Worm (Caenorhabditis elegans) whole organism, L3 larva: Measurements from ENCODE around the gene ptrn-1.

Experiments
- R02D3.7 ChIP-seq: fragments of 150-350 bp; optimal IDR thresholded peaks from 2 replicates; lab custom pipeline; 2014; ENCODE audit warnings: missing biosample characterization, missing genetic modification characterization
- ZK546.5 ChIP-seq: sonication (generic microtip); optimal IDR thresholded peaks from 2 replicates; lab custom pipeline; 2017; ENCODE audit warnings: missing biosample characterization, missing genetic modification characterization
- aly-2 ChIP-seq: fragments of 150-350 bp; optimal IDR thresholded peaks from 2 replicates; lab custom pipeline; 2014; ENCODE audit warnings: missing biosample characterization, missing genetic modification characterization
- ceh-16 ChIP-seq: sonication (generic microtip); optimal IDR thresholded peaks from 2 replicates; lab custom pipeline; 2017; ENCODE audit warnings: missing biosample characterization, missing genetic modification characterization
- ceh-82 ChIP-seq: fragments of 150-350 bp; optimal IDR thresholded peaks from 2 replicates; lab custom pipeline; 2014; ENCODE audit warnings: missing biosample characterization, missing genetic modification characterization
- ceh-9 ChIP-seq: sonication (generic microtip); optimal IDR thresholded peaks from 2 replicates; lab custom pipeline; 2018; ENCODE audit warnings: missing biosample characterization, missing genetic modification characterization
- daf-12 ChIP-seq: fragments of 150-350 bp; optimal IDR thresholded peaks from 2 replicates; lab custom pipeline; 2014; ENCODE audit warnings: missing biosample characterization, missing genetic modification reagents, missing genetic modification characterization
- egl-27 ChIP-seq: sonication (generic microtip); optimal IDR thresholded peaks from 4 replicates; lab custom pipeline; 2017; ENCODE audit warnings: missing biosample characterization, missing genetic modification reagents, missing genetic modification characterization
- egl-5 ChIP-seq: fragments of 150-350 bp; optimal IDR thresholded peaks from 2 replicates; lab custom pipeline; 2017; ENCODE audit warnings: missing biosample characterization, missing genetic modification reagents, missing genetic modification characterization, inconsistent platforms
- elt-1 ChIP-seq: fragments of 150-350 bp; optimal IDR thresholded peaks from 2 replicates; lab custom pipeline; 2014; ENCODE audit warnings: missing biosample characterization, missing genetic modification characterization
- elt-2 ChIP-seq: sonication (generic microtip); optimal IDR thresholded peaks from 2 replicates; lab custom pipeline; 2016; ENCODE audit warnings: missing genetic modification reagents, mild to moderate bottlenecking, missing genetic modification characterization, missing compliant biosample characterization
- elt-3 ChIP-seq, 3 experiments: fragments of 150-350 bp in 1 of 3; sonication (generic microtip) in 2 of 3; optimal IDR thresholded peaks; 2 replicates in 2 of 3; 4 replicates in 1 of 3; lab custom pipeline; 2014 to 2017; ENCODE audit warnings: missing biosample characterization in 3 of 3, missing genetic modification characterization in 3 of 3
- fkh-10 ChIP-seq: sonication (generic microtip); optimal IDR thresholded peaks from 2 replicates; lab custom pipeline; 2017; ENCODE audit warnings: missing biosample characterization, missing genetic modification reagents, missing genetic modification characterization
- fkh-2 ChIP-seq: fragments of 150-350 bp; optimal IDR thresholded peaks from 2 replicates; lab custom pipeline; 2014; ENCODE audit warnings: missing biosample characterization, missing genetic modification reagents, missing genetic modification characterization
- jun-1 ChIP-seq: fragments of 150-350 bp; optimal IDR thresholded peaks from 2 replicates; lab custom pipeline; 2014; ENCODE audit warnings: missing biosample characterization, missing genetic modification reagents, missing genetic modification characterization
- lin-15B ChIP-seq: fragments of 150-350 bp; optimal IDR thresholded peaks from 2 replicates; lab custom pipeline; 2014; ENCODE audit warnings: missing biosample characterization, missing genetic modification characterization
- lin-39 ChIP-seq: fragments of 150-350 bp; optimal IDR thresholded peaks from 2 replicates; lab custom pipeline; 2018; ENCODE audit warnings: missing biosample characterization, missing genetic modification reagents, missing genetic modification characterization
- mdl-1 ChIP-seq: fragments of 150-350 bp; optimal IDR thresholded peaks from 2 replicates; lab custom pipeline; 2014; ENCODE audit warnings: missing biosample characterization, missing genetic modification characterization
- mml-1 ChIP-seq: fragments of 150-350 bp; sonication (generic microtip); optimal IDR thresholded peaks from 3 replicates; lab custom pipeline; 2014; ENCODE audit warnings: missing biosample characterization, missing genetic modification characterization
- nfya-1 ChIP-seq: sonication (generic microtip); optimal IDR thresholded peaks from 2 replicates; lab custom pipeline; 2017; ENCODE audit warnings: missing genetic modification characterization, mild to moderate bottlenecking, missing compliant biosample characterization, antibody characterized with exemption, moderate library complexity; ENCODE audit not compliant: insufficient read depth
- nhr-11 ChIP-seq: fragments of 150-350 bp; optimal IDR thresholded peaks from 2 replicates; lab custom pipeline; 2014; ENCODE audit warnings: missing biosample characterization, missing genetic modification characterization
- nhr-23 ChIP-seq: fragments of 150-350 bp; optimal IDR thresholded peaks from 2 replicates; lab custom pipeline; 2014; ENCODE audit warnings: missing biosample characterization, missing genetic modification reagents, missing genetic modification characterization
- nhr-25 ChIP-seq: sonication (generic microtip); optimal IDR thresholded peaks from 2 replicates; lab custom pipeline; 2017; ENCODE audit warnings: missing biosample characterization, missing genetic modification characterization
- nhr-28 ChIP-seq: fragments of 150-350 bp; optimal IDR thresholded peaks from 2 replicates; lab custom pipeline; 2014; ENCODE audit warnings: missing biosample characterization, missing genetic modification characterization
- nhr-67 ChIP-seq: fragments of 150-350 bp; optimal IDR thresholded peaks from 2 replicates; lab custom pipeline; 2014; ENCODE audit warnings: missing biosample characterization, missing genetic modification characterization
- nhr-76 ChIP-seq: fragments of 150-350 bp; sonication (generic microtip); optimal IDR thresholded peaks from 5 replicates; lab custom pipeline; 2014; ENCODE audit warnings: missing biosample characterization, missing genetic modification characterization
- nhr-77 ChIP-seq: fragments of 150-350 bp; optimal IDR thresholded peaks from 2 replicates; lab custom pipeline; 2014; ENCODE audit warnings: missing biosample characterization, missing genetic modification characterization
- pqm-1 ChIP-seq: fragments of 150-350 bp; optimal IDR thresholded peaks from 2 replicates; lab custom pipeline; 2017; ENCODE audit warnings: missing biosample characterization, missing genetic modification characterization, inconsistent platforms
- sea-2 ChIP-seq: fragments of 150-350 bp; sonication (generic microtip); optimal IDR thresholded peaks from 4 replicates; lab custom pipeline; 2014; ENCODE audit warnings: missing biosample characterization, missing genetic modification reagents, missing genetic modification characterization
- tbx-2 ChIP-seq: sonication (generic microtip); optimal IDR thresholded peaks from 2 replicates; lab custom pipeline; 2016; ENCODE audit warnings: mild to moderate bottlenecking, missing genetic modification characterization, missing compliant biosample characterization
- unc-62 ChIP-seq: fragments of 150-350 bp; sonication (generic microtip); optimal IDR thresholded peaks from 4 replicates; lab custom pipeline; 2014; ENCODE audit warnings: missing biosample characterization, missing genetic modification reagents, missing genetic modification characterization
- zag-1 ChIP-seq: fragments of 150-350 bp; optimal IDR thresholded peaks from 2 replicates; lab custom pipeline; 2014; ENCODE audit warnings: missing biosample characterization, missing genetic modification characterization
- ztf-11 ChIP-seq: fragments of 150-350 bp; optimal IDR thresholded peaks from 2 replicates; lab custom pipeline; 2014; ENCODE audit warnings: missing biosample characterization, missing genetic modification characterization
- ztf-4 ChIP-seq: fragments of 150-350 bp; optimal IDR thresholded peaks from 2 replicates; lab custom pipeline; 2014; ENCODE audit warnings: missing biosample characterization, missing genetic modification characterization

Gene ptrn-1

ce11 chrX:17054121-17054520 is 24.1 kb upstream of the ptrn-1 start:
- peak; percentile 4 for TF ChIP-seq nhr-23
- no peak for TF ChIP-seq ceh-82 (tag; lab: Kevin White, UChicago)
- TF ChIP-seq lin-15B (tag; lab: Kevin White, UChicago) = peak; percentile 29

ce11 chrX:17045529-17045928 is 15.5 kb upstream of the ptrn-1 start, which contains the start of gene C30G4.2:
Gene C30G4.2, minus strand, starts transcription at chrX:17045629.
- TF ChIP-seq mdl-1 (no peak), nhr-28 (no peak), ZK546.5 (tag; lab: Kevin White, UChicago) (no peak), elt-1 (tag; lab: Kevin White, UChicago) (no peak), lin-39 (tag; lab: Kevin White, UChicago) (no peak), ztf-4 (no peak), nhr-11 (tag; lab: Kevin White, UChicago) (no peak), ceh-9 (tag; lab: Kevin White, UChicago) (no peak), fkh-2 (no peak), nhr-67 (no peak), daf-12 (no peak)

- TF ChIP-seq fkh-10 (GFP tag; lab: Kevin White, UChicago) (no peak), nhr-25 (no peak), mml-1 (no peak), egl-5 (tag; lab: Kevin White, UChicago) (peak; percentile 48), ztf-11 (tag; lab: Kevin White, UChicago) (no peak), ceh-16 (tag; lab: Kevin White, UChicago) (no peak), ceh-9 (tag; lab: Kevin White, UChicago) (no peak), lin-39 (tag; lab: Kevin White, UChicago) (peak; percentile 46), unc-62 (GFP tag; lab: Kevin White, UChicago) (no peak), nhr-11 (tag; lab: Kevin White, UChicago) (peak; percentile 33), ZK546.5 (tag; lab: Kevin White, UChicago) (no peak), nhr-76 (no peak), nhr-23 (no peak), R02D3.7 (tag; lab: Kevin White, UChicago) (no peak), jun-1 (tag; lab: Kevin White, UChicago) (no peak), sea-2 (GFP tag; lab: Kevin White, UChicago) (no peak)
Observed at ce11 chrX:17042946-17043345, 12.9 kb upstream of the ptrn-1 start, which contains the start of gene F35B3.7. Gene F35B3.7, minus strand, starts transcription at chrX:17043078.

ce11 chrX:17041571-17041970 is 11.6 kb upstream of the ptrn-1 start:
- TF ChIP-seq tbx-2 (no peak), nhr-25 (no peak), nhr-67 (no peak), unc-62 (GFP tag; lab: Kevin White, UChicago) (no peak), nhr-76 (no peak), nhr-28 (no peak), lin-15B (tag; lab: Kevin White, UChicago) (no peak)

ce11 chrX:17038616-17039015 is 8.6 kb upstream of the ptrn-1 start:
- no peak for TF ChIP-seq ztf-4
- peak; percentile 4 for TF ChIP-seq nhr-25

ce11 chrX:17034773-17035172 is 4.8 kb upstream of the ptrn-1 start:
- TF ChIP-seq nhr-23 (peak; percentile 53), fkh-10 (GFP tag; lab: Kevin White, UChicago) (no peak)
- TF ChIP-seq, all 47 proteins: peak for 1

- TF ChIP-seq unc-62 (GFP tag; lab: Kevin White, UChicago) (no peak), nhr-11 (tag; lab: Kevin White, UChicago) (no peak), nhr-23 (peak; percentile 15), nhr-67 (no peak), egl-27 (tag; lab: Kevin White, UChicago) (no peak), zag-1 (tag; lab: Kevin White, UChicago) (no peak), nfya-1 (tag; lab: Kevin White, UChicago) (no peak), jun-1 (tag; lab: Kevin White, UChicago) (no peak), elt-2 (tag; lab: Kevin White, UChicago) (peak; percentile 17), elt-3 (tag; optimal IDR thresholded peaks at IDR 0.05; lab: Kevin White, UChicago) (no peak), aly-2 (tag; lab: Kevin White, UChicago) (no peak), nhr-77 (tag; lab: Kevin White, UChicago) (no peak), pqm-1 (tag; lab: Kevin White, UChicago) (no peak)
- TF ChIP-seq, all 47 proteins: peak for 2
Observed at ce11 chrX:17034193-17034592, 4.2 kb upstream of the ptrn-1 start.
